Worm (Caenorhabditis elegans) whole organism, early embryonic: ENCODE measurements around the gene F57A10.2.

Experiments used
- aly-1 ChIP-seq: sonication (generic microtip); optimal IDR thresholded peaks from 2 replicates; lab custom pipeline; 2016; ENCODE audit warnings: missing genetic modification characterization, missing compliant biosample characterization
- ceh-36 ChIP-seq: sonication (generic microtip); optimal IDR thresholded peaks from 2 replicates; lab custom pipeline; 2016; ENCODE audit warnings: missing genetic modification characterization, inconsistent platforms, missing compliant biosample characterization
- scrt-1 ChIP-seq: fragments of 200-800 bp; sonication (Bioruptor generic); IDR thresholded peaks from 2 replicates; pipeline ENCODE4 v1.3.6; 2022; ENCODE audit warnings: missing genetic modification characterization, missing compliant biosample characterization
- sea-1 ChIP-seq: fragments of 200-800 bp; sonication (Bioruptor generic); conservative IDR thresholded peaks from 2 replicates; pipeline ENCODE4 v1.3.6; 2022; ENCODE audit warnings: missing genetic modification characterization, missing compliant biosample characterization
- tbx-11 ChIP-seq: fragments of 200-800 bp; sonication (Bioruptor generic); IDR thresholded peaks from 2 replicates; pipeline ENCODE4 v1.3.6; 2022; ENCODE audit warnings: missing genetic modification characterization, missing compliant biosample characterization
- tbx-37 ChIP-seq: fragments of 200-800 bp; sonication (Bioruptor generic); conservative IDR thresholded peaks from 2 replicates; pipeline ENCODE4 v1.3.6; 2022; ENCODE audit warnings: missing genetic modification reagents, missing genetic modification characterization, missing compliant biosample characterization
- tra-4 ChIP-seq: sonication (generic microtip); optimal IDR thresholded peaks from 2 replicates; lab custom pipeline; 2017; ENCODE audit warnings: missing genetic modification characterization, missing compliant biosample characterization

The F57A10.2 gene

DNA sequence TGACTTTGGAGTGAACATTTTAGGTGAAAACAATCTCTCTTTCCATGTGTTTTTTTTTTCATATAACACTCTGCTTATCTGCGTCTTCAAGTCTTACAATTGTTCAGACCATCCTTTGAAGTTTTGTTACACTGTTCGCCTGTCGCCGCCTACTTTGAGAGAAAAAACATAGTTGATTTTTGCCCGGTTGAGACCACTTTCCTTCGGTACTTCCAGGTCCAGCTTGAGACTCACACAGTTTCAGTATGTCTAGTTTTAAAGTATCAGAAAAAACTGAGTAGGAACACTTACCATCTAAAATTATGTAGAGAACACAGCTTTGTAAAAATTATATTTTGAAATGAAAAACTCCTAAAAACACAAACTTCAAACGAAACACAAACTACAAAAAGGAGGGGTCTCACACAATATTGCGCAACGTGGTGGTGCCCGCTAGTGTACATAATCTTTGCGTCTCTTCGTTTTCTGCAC, 49.6 kb downstream of the F57A10.2 start, which contains the start of the genes fbxa-69 and F54B8.4:
fbxa-69 (minus strand) TSS at position 10 of the 471 bp plus-strand sequence.
F54B8.4 (plus strand) TSS at position 421 of the 471 bp plus-strand sequence.
- no peak for TF ChIP-seq tbx-37 (GFP tag; lab: Robert Waterston, UW)
- no peak for TF ChIP-seq sea-1 (GFP tag; lab: Robert Waterston, UW)
- TF ChIP-seq ceh-36 (tag; lab: Kevin White, UChicago): no peak
- no peak for TF ChIP-seq scrt-1 (GFP tag; lab: Robert Waterston, UW)
- no peak for TF ChIP-seq tra-4 (tag; lab: Kevin White, UChicago)
- no peak for TF ChIP-seq aly-1 (tag; lab: Kevin White, UChicago)
- TF ChIP-seq tbx-11 (GFP tag; lab: Robert Waterston, UW): no peak
